Fruit fly (Drosophila melanogaster) whole organism, embryonic: Measurements from ENCODE around the gene CAH16.

Experiments
- BtbVII ChIP-seq: fragments of 200-800 bp; sonication (Bioruptor generic); optimal IDR thresholded peaks from 3 replicates; lab custom pipeline; 2017; ENCODE audit warnings: missing biosample characterization, mild to moderate bottlenecking, missing genetic modification characterization
- CG11504 ChIP-seq: fragments of 200-800 bp; sonication (Bioruptor generic); optimal IDR thresholded peaks from 3 replicates; lab custom pipeline; 2019; ENCODE audit warnings: missing biosample characterization, mild to moderate bottlenecking, missing genetic modification characterization, moderate library complexity
- CG12299 ChIP-seq: fragments of 200-800 bp; sonication (Bioruptor generic); optimal IDR thresholded peaks from 2 replicates; lab custom pipeline; 2018; ENCODE audit warnings: missing biosample characterization, mild to moderate bottlenecking, missing genetic modification characterization
- CG13894 ChIP-seq: fragments of 200-800 bp; sonication (Bioruptor generic); optimal IDR thresholded peaks from 3 replicates; lab custom pipeline; 2018; ENCODE audit warnings: missing biosample characterization, mild to moderate bottlenecking, missing genetic modification characterization, moderate library complexity
- CG15269 ChIP-seq: fragments of 200-800 bp; sonication (Bioruptor generic); optimal IDR thresholded peaks from 2 replicates; lab custom pipeline; 2018; ENCODE audit warnings: missing biosample characterization, mild to moderate bottlenecking, missing genetic modification characterization, moderate library complexity
- CG1602 ChIP-seq: fragments of 200-800 bp; sonication (Bioruptor generic); optimal IDR thresholded peaks from 3 replicates; lab custom pipeline; 2016; ENCODE audit warnings: missing biosample characterization, missing genetic modification characterization
- CG17186 ChIP-seq: fragments of 200-800 bp; sonication (Bioruptor generic); optimal IDR thresholded peaks from 3 replicates; lab custom pipeline; 2017; ENCODE audit warnings: missing biosample characterization, missing genetic modification reagents, missing genetic modification characterization
- CG17612 ChIP-seq: fragments of 200-800 bp; sonication (Bioruptor generic); IDR thresholded peaks from 2 replicates; pipeline ENCODE4 v1.3.6; 2022; ENCODE audit warnings: missing biosample characterization, missing genetic modification characterization
- CG17829 ChIP-seq: fragments of 200-800 bp; optimal IDR thresholded peaks from 2 replicates; lab custom pipeline; 2019; ENCODE audit warnings: missing biosample characterization, mild to moderate bottlenecking, missing genetic modification characterization, moderate library complexity
- CG2116 ChIP-seq: fragments of 200-800 bp; sonication (Bioruptor generic); optimal IDR thresholded peaks from 3 replicates; lab custom pipeline; 2018; ENCODE audit warnings: missing biosample characterization, mild to moderate bottlenecking, missing genetic modification characterization
- CG2199 ChIP-seq: fragments of 200-800 bp; sonication (Bioruptor generic); IDR thresholded peaks from 3 replicates; pipeline ENCODE4 v1.3.6; 2022; ENCODE audit warnings: missing biosample characterization, missing genetic modification characterization
- CG30020 ChIP-seq: fragments of 200-800 bp; optimal IDR thresholded peaks from 2 replicates; lab custom pipeline; 2019; ENCODE audit warnings: missing biosample characterization, mild to moderate bottlenecking, missing genetic modification characterization, moderate library complexity
- CG32767 ChIP-seq: fragments of 200-800 bp; sonication (Bioruptor generic); IDR thresholded peaks from 2 replicates; pipeline ENCODE4 v1.3.6; 2022; ENCODE audit warnings: missing biosample characterization, missing genetic modification characterization
- CG4282 ChIP-seq: fragments of 200-800 bp; sonication (Bioruptor generic); optimal IDR thresholded peaks from 2 replicates; lab custom pipeline; 2016; ENCODE audit warnings: missing biosample characterization, missing genetic modification characterization
- CG5245 ChIP-seq: fragments of 200-800 bp; sonication (Bioruptor generic); optimal IDR thresholded peaks from 3 replicates; lab custom pipeline; 2016; ENCODE audit warnings: missing biosample characterization, missing genetic modification characterization
- CG6689 ChIP-seq: fragments of 200-800 bp; sonication (Bioruptor generic); IDR thresholded peaks from 2 replicates; pipeline ENCODE4 v1.3.6; 2022; ENCODE audit warnings: missing biosample characterization, missing genetic modification characterization
- CG6813 ChIP-seq: fragments of 200-800 bp; sonication (Bioruptor generic); optimal IDR thresholded peaks from 2 replicates; lab custom pipeline; 2017; ENCODE audit warnings: missing biosample characterization, missing genetic modification characterization, mild to moderate bottlenecking, moderate library complexity, missing genetic modification reagents
- CrebB ChIP-seq: fragments of 200-800 bp; sonication (Bioruptor generic); optimal IDR thresholded peaks from 3 replicates; lab custom pipeline; 2018; ENCODE audit warnings: missing biosample characterization, mild to moderate bottlenecking, missing genetic modification characterization
- Doc2 ChIP-seq: fragments of 200-800 bp; sonication (Bioruptor generic); IDR thresholded peaks from 2 replicates; pipeline ENCODE4 v1.3.6; 2022; ENCODE audit warnings: missing biosample characterization, missing genetic modification characterization
- Ets65A ChIP-seq: fragments of 200-800 bp; sonication (Bioruptor generic); peaks from one replicate; lab custom pipeline; 2016; ENCODE audit warnings: missing biosample characterization, missing genetic modification characterization
- Fer1 ChIP-seq: fragments of 200-800 bp; sonication (Bioruptor generic); optimal IDR thresholded peaks from 2 replicates; lab custom pipeline; 2017; ENCODE audit warnings: missing biosample characterization, mild to moderate bottlenecking, missing genetic modification characterization
- Hand ChIP-seq: fragments of 200-800 bp; sonication (Bioruptor generic); optimal IDR thresholded peaks from 2 replicates; lab custom pipeline; 2017; ENCODE audit warnings: mild to moderate bottlenecking, missing biosample characterization, missing genetic modification reagents, missing genetic modification characterization
- HmgZ ChIP-seq: fragments of 200-800 bp; sonication (Bioruptor generic); optimal IDR thresholded peaks from 2 replicates; lab custom pipeline; 2018; ENCODE audit warnings: missing biosample characterization, mild to moderate bottlenecking, missing genetic modification characterization
- Hr51 ChIP-seq, 2 experiments: fragments of 200-800 bp; sonication (Bioruptor generic); optimal IDR thresholded peaks; 2 replicates in 1 of 2; 3 replicates in 1 of 2; lab custom pipeline; 2016 to 2018; ENCODE audit warnings: missing biosample characterization in 2 of 2, missing genetic modification characterization in 2 of 2, mild to moderate bottlenecking in 1 of 2, moderate library complexity in 1 of 2
- Hsf ChIP-seq: fragments of 200-800 bp; sonication (Bioruptor generic); optimal IDR thresholded peaks from 3 replicates; lab custom pipeline; 2016; ENCODE audit warnings: missing biosample characterization, missing genetic modification characterization
- Optix ChIP-seq: fragments of 200-800 bp; sonication (Bioruptor generic); IDR thresholded peaks from 3 replicates; pipeline ENCODE4 v1.3.6; 2022; ENCODE audit warnings: missing biosample characterization, missing genetic modification characterization
- PHDP ChIP-seq: fragments of 200-800 bp; sonication (Bioruptor generic); optimal IDR thresholded peaks from 3 replicates; lab custom pipeline; 2018; ENCODE audit warnings: missing biosample characterization, mild to moderate bottlenecking, missing genetic modification characterization, moderate library complexity
- Poxn ChIP-seq: fragments of 200-800 bp; sonication (Bioruptor generic); IDR thresholded peaks from 2 replicates; pipeline ENCODE4 v1.3.6; 2022; ENCODE audit warnings: missing biosample characterization, missing genetic modification characterization
- Sry-δ ChIP-seq: fragments of 200-800 bp; sonication (Bioruptor generic); optimal IDR thresholded peaks from 2 replicates; lab custom pipeline; 2016; ENCODE audit warnings: missing biosample characterization, missing genetic modification characterization
- Stat92E ChIP-seq, 3 experiments: fragments of >200 bp in 2 of 3; fragments of 200-800 bp in 1 of 3; sonication (Bioruptor generic) in 1 of 3; optimal IDR thresholded peaks; 2 replicates each; lab custom pipeline; 2017 to 2019; ENCODE audit warnings: missing biosample characterization in 3 of 3, missing genetic modification characterization in 3 of 3, mild to moderate bottlenecking in 1 of 3, moderate library complexity in 1 of 3
- abd-A ChIP-seq: fragments of 200-800 bp; sonication (Bioruptor generic); optimal IDR thresholded peaks from 3 replicates; lab custom pipeline; 2019; ENCODE audit warnings: missing biosample characterization, mild to moderate bottlenecking, missing genetic modification characterization, moderate library complexity
- bcd ChIP-seq: fragments of 200-800 bp; sonication (Bioruptor generic); optimal IDR thresholded peaks from 2 replicates; lab custom pipeline; 2017; ENCODE audit warnings: missing biosample characterization, mild to moderate bottlenecking, missing genetic modification characterization
- bigmax ChIP-seq: fragments of 200-800 bp; sonication (Bioruptor generic); optimal IDR thresholded peaks from 2 replicates; lab custom pipeline; 2018; ENCODE audit warnings: missing biosample characterization, mild to moderate bottlenecking, missing genetic modification characterization
- ftz-f1 ChIP-seq: fragments of 200-800 bp; sonication (Bioruptor generic); optimal IDR thresholded peaks from 2 replicates; lab custom pipeline; 2016; ENCODE audit warnings: missing biosample characterization, missing genetic modification characterization
- mirr ChIP-seq: fragments of 200-800 bp; sonication (Bioruptor generic); optimal IDR thresholded peaks from 3 replicates; lab custom pipeline; 2018; ENCODE audit warnings: missing biosample characterization, mild to moderate bottlenecking, missing genetic modification characterization
- nmo ChIP-seq: fragments of 200-800 bp; sonication (Bioruptor generic); optimal IDR thresholded peaks from 2 replicates; lab custom pipeline; 2018; ENCODE audit warnings: missing biosample characterization, mild to moderate bottlenecking, missing genetic modification characterization, moderate library complexity
- nom ChIP-seq: fragments of 200-800 bp; sonication (Bioruptor generic); optimal IDR thresholded peaks from 2 replicates; lab custom pipeline; 2017; ENCODE audit warnings: missing biosample characterization, missing genetic modification characterization, mild to moderate bottlenecking, moderate library complexity, missing genetic modification reagents
- odd ChIP-seq: fragments of 200-800 bp; sonication (Bioruptor generic); optimal IDR thresholded peaks from 2 replicates; lab custom pipeline; 2017; ENCODE audit warnings: missing biosample characterization, mild to moderate bottlenecking, missing genetic modification characterization
- pho ChIP-seq: fragments of 200-800 bp; sonication (Bioruptor generic); optimal IDR thresholded peaks from 2 replicates; lab custom pipeline; 2016; ENCODE audit warnings: missing biosample characterization, missing genetic modification characterization
- pita ChIP-seq: fragments of 200-800 bp; sonication (Bioruptor generic); optimal IDR thresholded peaks from 2 replicates; lab custom pipeline; 2017; ENCODE audit warnings: missing biosample characterization, mild to moderate bottlenecking, missing genetic modification characterization
- scrt ChIP-seq: fragments of 200-800 bp; sonication (Bioruptor generic); optimal IDR thresholded peaks from 2 replicates; lab custom pipeline; 2018; ENCODE audit warnings: missing biosample characterization, mild to moderate bottlenecking, missing genetic modification characterization, moderate library complexity
- sob ChIP-seq: fragments of 200-800 bp; sonication (Bioruptor generic); IDR thresholded peaks from 2 replicates; pipeline ENCODE4 v1.3.6; 2022; ENCODE audit warnings: missing biosample characterization, missing genetic modification characterization
- tap ChIP-seq: fragments of 200-800 bp; optimal IDR thresholded peaks from 3 replicates; lab custom pipeline; 2019; ENCODE audit warnings: missing biosample characterization, mild to moderate bottlenecking, missing genetic modification characterization, moderate library complexity
- tin ChIP-seq: fragments of 200-800 bp; sonication (Bioruptor generic); optimal IDR thresholded peaks from 3 replicates; lab custom pipeline; 2016; ENCODE audit warnings: missing biosample characterization, missing genetic modification characterization
- trem ChIP-seq: fragments of 200-800 bp; optimal IDR thresholded peaks from 3 replicates; lab custom pipeline; 2019; ENCODE audit warnings: missing biosample characterization, mild to moderate bottlenecking, missing genetic modification characterization, moderate library complexity
- twi ChIP-seq: fragments of 200-800 bp; optimal IDR thresholded peaks from 2 replicates; lab custom pipeline; 2019; ENCODE audit warnings: missing biosample characterization, mild to moderate bottlenecking, missing genetic modification characterization, moderate library complexity
- vfl ChIP-seq: fragments of 200-800 bp; sonication (Bioruptor generic); optimal IDR thresholded peaks from 2 replicates; lab custom pipeline; 2016; ENCODE audit warnings: missing biosample characterization, missing genetic modification characterization
- wek ChIP-seq: fragments of 200-800 bp; sonication (Bioruptor generic); optimal IDR thresholded peaks from 3 replicates; lab custom pipeline; 2018; ENCODE audit warnings: missing biosample characterization, mild to moderate bottlenecking, missing genetic modification characterization, moderate library complexity

CAH16 gene

dm6 chr3R:31218997-31219992 lies 40.8 kb upstream of the CAH16 start, which contains the start of gene ATPsynC (continued):
- TF ChIP-seq odd: peak; percentile 59
- peak; percentile 88 for TF ChIP-seq CG17186 (GFP tag; lab: Kevin White, UChicago)
- peak; percentile 91 for TF ChIP-seq CG30020 (tag; lab: Kevin White, UChicago)
- TF ChIP-seq scrt (GFP tag; lab: Kevin White, UChicago): peak; percentile 24
- peak; percentile 81 for TF ChIP-seq trem (tag; lab: Kevin White, UChicago)
- TF ChIP-seq sob (GFP tag; lab: Robert Waterston, UW): no peak
- peak in 2 of 3 experiments; percentile 75 to 81 for TF ChIP-seq Stat92E (GFP tag; optimal IDR thresholded peaks at IDR 0.05; lab: Kevin White, UChicago)
- peak; percentile 91 for TF ChIP-seq HmgZ
- peak; percentile 62 for TF ChIP-seq Hand (GFP tag; lab: Kevin White, UChicago)
- peak; percentile 70 for TF ChIP-seq abd-A (tag; lab: Kevin White, UChicago)
- TF ChIP-seq tap (tag; lab: Kevin White, UChicago): peak; percentile 11
- TF ChIP-seq bigmax (GFP tag; lab: Kevin White, UChicago): peak; percentile 85
- peak; percentile 31 for TF ChIP-seq tin (GFP tag; lab: Kevin White, UChicago)
- TF ChIP-seq CG12299 (tag; lab: Kevin White, UChicago): peak; percentile 35
- peak; percentile 69 for TF ChIP-seq Sry-δ (GFP tag; lab: Kevin White, UChicago)
- TF ChIP-seq nom: peak; percentile 66
- no peak for TF ChIP-seq Poxn (GFP tag; lab: Robert Waterston, UW)
- TF ChIP-seq Hsf (GFP tag; lab: Kevin White, UChicago): peak; percentile 44
- no peak for TF ChIP-seq Optix
- TF ChIP-seq Doc2 (GFP tag; lab: Robert Waterston, UW): no peak
- TF ChIP-seq nmo (GFP tag; lab: Kevin White, UChicago): peak; percentile 65
- TF ChIP-seq CG11504 (tag; lab: Kevin White, UChicago): peak; percentile 20
- no peak for TF ChIP-seq CG2199 (GFP tag; lab: Robert Waterston, UW)
- TF ChIP-seq CG4282 (GFP tag; lab: Kevin White, UChicago): no peak
- peak; percentile 51 for TF ChIP-seq CG2116 (GFP tag; lab: Kevin White, UChicago)
- peak; percentile 50 for TF ChIP-seq mirr (GFP tag; lab: Kevin White, UChicago)
- peak; percentile 100 for TF ChIP-seq pita (GFP tag; lab: Kevin White, UChicago)
- TF ChIP-seq CG17612 (GFP tag; lab: Robert Waterston, UW): no peak
- TF ChIP-seq PHDP (tag; lab: Kevin White, UChicago): peak; percentile 42
- TF ChIP-seq bcd: peak; percentile 47
- TF ChIP-seq CG1602: peak; percentile 1
- TF ChIP-seq ftz-f1 (GFP tag; lab: Kevin White, UChicago): peak; percentile 90
- peak; percentile 17 for TF ChIP-seq wek (GFP tag; lab: Kevin White, UChicago)
- no peak for TF ChIP-seq twi (tag; lab: Kevin White, UChicago)
- TF ChIP-seq BtbVII: peak; percentile 31
- TF ChIP-seq vfl (GFP tag; lab: Kevin White, UChicago): no peak
- no peak for TF ChIP-seq CG32767 (GFP tag; lab: Robert Waterston, UW)
- TF ChIP-seq CG5245 (GFP tag; lab: Kevin White, UChicago): no peak
- peak; percentile 23 to 24 for TF ChIP-seq Hr51 (GFP tag; optimal IDR thresholded peaks at IDR 0.05; lab: Kevin White, UChicago)
- TF ChIP-seq Fer1 (GFP tag; lab: Kevin White, UChicago): peak; percentile 75
- TF ChIP-seq CrebB (tag; lab: Kevin White, UChicago): peak; percentile 48
- no peak for TF ChIP-seq CG6689
- peak; percentile 82 for TF ChIP-seq CG13894 (tag; lab: Kevin White, UChicago)
- peak; percentile 68 for TF ChIP-seq CG17829 (tag; lab: Kevin White, UChicago)
- peak; percentile 21 for TF ChIP-seq pho (GFP tag; lab: Kevin White, UChicago)
- TF ChIP-seq CG15269 (tag; lab: Kevin White, UChicago): peak; percentile 15
- peak; percentile 34 for TF ChIP-seq CG6813 (GFP tag; lab: Kevin White, UChicago)
- peak; percentile 69 for TF ChIP-seq Ets65A
